Worm (Caenorhabditis elegans) whole organism, L2 larva: Measurements from ENCODE around the gene pqn-79.

Source experiments
- Y55F3AM.14 ChIP-seq: fragments of 200-800 bp; sonication (Bioruptor generic); optimal IDR thresholded peaks from 2 replicates; lab custom pipeline; 2018; ENCODE audit warnings: mild to moderate bottlenecking, missing genetic modification characterization, missing compliant biosample characterization
- alr-1 ChIP-seq: fragments of 150-350 bp; optimal IDR thresholded peaks from 2 replicates; lab custom pipeline; 2014; ENCODE audit warnings: missing biosample characterization, missing genetic modification characterization
- ama-1 ChIP-seq: fragments of 150-350 bp; optimal IDR thresholded peaks from 2 replicates; lab custom pipeline; 2018; ENCODE audit warnings: inconsistent platforms
- elt-3 ChIP-seq: sonication (generic microtip); optimal IDR thresholded peaks from 2 replicates; lab custom pipeline; 2017; ENCODE audit warnings: missing biosample characterization, missing genetic modification characterization
- fos-1 ChIP-seq: fragments of 150-350 bp; optimal IDR thresholded peaks from 2 replicates; lab custom pipeline; 2014; ENCODE audit warnings: missing biosample characterization, missing genetic modification characterization
- lin-39 ChIP-seq: fragments of 150-350 bp; optimal IDR thresholded peaks from 2 replicates; lab custom pipeline; 2014; ENCODE audit warnings: missing biosample characterization, missing genetic modification reagents, missing genetic modification characterization
- lsy-2 ChIP-seq, 2 experiments: fragments of 150-350 bp in 1 of 2; sonication (generic microtip) in 1 of 2; optimal IDR thresholded peaks; 2 replicates each; lab custom pipeline; 2014 to 2017; ENCODE audit warnings: missing biosample characterization in 2 of 2, missing genetic modification characterization in 2 of 2
- nhr-21 ChIP-seq: fragments of 150-350 bp; optimal IDR thresholded peaks from 2 replicates; lab custom pipeline; 2014; ENCODE audit warnings: missing biosample characterization, missing genetic modification characterization
- nhr-6 ChIP-seq: fragments of 150-350 bp; optimal IDR thresholded peaks from 2 replicates; lab custom pipeline; 2014; ENCODE audit warnings: missing biosample characterization, missing genetic modification characterization
- sma-9 ChIP-seq, 2 experiments: fragments of 150-350 bp in 1 of 2; sonication (generic microtip) in 1 of 2; optimal IDR thresholded peaks; 2 replicates each; lab custom pipeline; 2014 to 2016; ENCODE audit warnings: missing genetic modification characterization in 2 of 2, mild to moderate bottlenecking in 1 of 2, missing biosample characterization in 1 of 2, missing compliant biosample characterization in 1 of 2, missing genetic modification reagents in 1 of 2, moderate library complexity in 1 of 2
- unc-62 ChIP-seq: fragments of 150-350 bp; optimal IDR thresholded peaks from 2 replicates; lab custom pipeline; 2014; ENCODE audit warnings: missing biosample characterization, missing genetic modification reagents, missing genetic modification characterization
- ztf-4 ChIP-seq: fragments of 150-350 bp; optimal IDR thresholded peaks from 2 replicates; lab custom pipeline; 2014; ENCODE audit warnings: missing biosample characterization, missing genetic modification characterization

DNA sequence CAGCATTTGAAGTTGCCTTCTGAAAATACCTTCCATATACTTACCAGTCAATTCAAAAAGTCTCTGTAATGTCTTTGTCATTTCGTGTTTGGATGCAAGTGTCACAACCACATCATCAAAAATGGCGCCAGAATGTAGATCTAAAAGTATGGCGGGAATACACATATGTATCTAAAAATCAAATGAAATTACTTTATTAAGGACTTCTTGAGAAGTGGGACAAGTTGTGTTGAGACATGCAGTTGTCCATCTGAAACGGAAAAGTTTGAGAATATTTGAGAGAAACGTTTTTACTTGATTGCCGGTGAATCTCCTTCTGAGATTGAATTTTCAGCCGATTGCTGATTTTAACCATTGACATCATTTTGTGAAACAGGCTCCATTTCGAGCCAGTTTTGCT lies 3.4 kb upstream of the pqn-79 start:
- no peak for TF ChIP-seq lin-39 (tag; lab: Kevin White, UChicago)
- no peak for TF ChIP-seq sma-9 (GFP tag; optimal IDR thresholded peaks at IDR 0.05; lab: Kevin White, UChicago)
- TF ChIP-seq sma-9 (tag; optimal IDR thresholded peaks at IDR 0.05; lab: Kevin White, UChicago) = no peak
- TF ChIP-seq ama-1 (lab: Kevin White, UChicago) = no peak
- no peak for TF ChIP-seq nhr-21 (tag; lab: Kevin White, UChicago)
- no peak for TF ChIP-seq lsy-2 (tag; optimal IDR thresholded peaks at IDR 0.05; lab: Kevin White, UChicago)
- TF ChIP-seq fos-1 (tag; lab: Kevin White, UChicago) = no peak
- TF ChIP-seq elt-3 (tag; lab: Kevin White, UChicago) = no peak
- TF ChIP-seq unc-62 (GFP tag; lab: Kevin White, UChicago) = no peak
- no peak for TF ChIP-seq nhr-6 (tag; lab: Kevin White, UChicago)
- TF ChIP-seq alr-1 = no peak
- TF ChIP-seq ztf-4 (tag; lab: Kevin White, UChicago) = no peak
- no peak for TF ChIP-seq Y55F3AM.14 (GFP tag; lab: Kevin White, UChicago)
